Worm (Caenorhabditis elegans) whole organism, L3 larva: Measurements from ENCODE around the gene acl-14.

ENCODE experiments used
- ceh-28 ChIP-seq: fragments of 150-350 bp; optimal IDR thresholded peaks from 2 replicates; lab custom pipeline; 2014; ENCODE audit warnings: missing biosample characterization, missing genetic modification reagents, missing genetic modification characterization
- egl-5 ChIP-seq: fragments of 150-350 bp; optimal IDR thresholded peaks from 2 replicates; lab custom pipeline; 2017; ENCODE audit warnings: missing biosample characterization, missing genetic modification reagents, missing genetic modification characterization, inconsistent platforms
- fkh-2 ChIP-seq: fragments of 150-350 bp; optimal IDR thresholded peaks from 2 replicates; lab custom pipeline; 2014; ENCODE audit warnings: missing biosample characterization, missing genetic modification reagents, missing genetic modification characterization
- fos-1 ChIP-seq: fragments of 150-350 bp; optimal IDR thresholded peaks from 2 replicates; lab custom pipeline; 2014; ENCODE audit warnings: missing biosample characterization, missing genetic modification characterization
- hmg-11 ChIP-seq: sonication (generic microtip); optimal IDR thresholded peaks from 2 replicates; lab custom pipeline; 2016; ENCODE audit warnings: missing genetic modification characterization, missing compliant biosample characterization
- lin-39 ChIP-seq: fragments of 150-350 bp; optimal IDR thresholded peaks from 2 replicates; lab custom pipeline; 2018; ENCODE audit warnings: missing biosample characterization, missing genetic modification reagents, missing genetic modification characterization
- nhr-11 ChIP-seq: fragments of 150-350 bp; optimal IDR thresholded peaks from 2 replicates; lab custom pipeline; 2014; ENCODE audit warnings: missing biosample characterization, missing genetic modification characterization
- nhr-28 ChIP-seq: fragments of 150-350 bp; optimal IDR thresholded peaks from 2 replicates; lab custom pipeline; 2014; ENCODE audit warnings: missing biosample characterization, missing genetic modification characterization

ce11 chrV:9338452-9338851 is 5.0 kb upstream of the acl-14 start:
- TF ChIP-seq ceh-28 (tag; lab: Kevin White, UChicago) (no peak), fkh-2 (tag; lab: Kevin White, UChicago) (no peak), hmg-11 (tag; lab: Kevin White, UChicago) (no peak), nhr-11 (tag; lab: Kevin White, UChicago) (no peak), nhr-28 (tag; lab: Kevin White, UChicago) (no peak), egl-5 (no peak), fos-1 (tag; lab: Kevin White, UChicago) (no peak), lin-39 (tag; lab: Kevin White, UChicago) (no peak)
